Worm (Caenorhabditis elegans) whole organism, young adult: ENCODE measurements around the gene gfat-2.
A peak's percentile ranks its signal among the peaks of the same experiment; 100 is the strongest.

Experiments
- B0019.2 ChIP-seq: fragments of 200-800 bp; sonication (Bioruptor generic); conservative IDR thresholded peaks from 2 replicates; pipeline ENCODE4 v1.3.6; 2022; ENCODE audit warnings: missing genetic modification reagents, missing genetic modification characterization, missing compliant biosample characterization
- B0261.1 ChIP-seq: sonication (generic microtip); optimal IDR thresholded peaks from 2 replicates; lab custom pipeline; 2016; ENCODE audit warnings: mild to moderate bottlenecking, missing genetic modification characterization, moderate library complexity, missing compliant biosample characterization
- C17E4.6 ChIP-seq: fragments of 200-800 bp; sonication (Bioruptor generic); IDR thresholded peaks from 2 replicates; pipeline ENCODE4 v1.3.6; 2022; ENCODE audit warnings: missing genetic modification reagents, missing genetic modification characterization, missing compliant biosample characterization
- F23B12.7 ChIP-seq: sonication (generic microtip); optimal IDR thresholded peaks from 2 replicates; lab custom pipeline; 2017; ENCODE audit warnings: missing genetic modification characterization, mild to moderate bottlenecking, missing compliant biosample characterization, antibody characterized with exemption, moderate library complexity; ENCODE audit not compliant: insufficient read depth
- F33H1.4 ChIP-seq: fragments of 200-800 bp; sonication (Bioruptor generic); IDR thresholded peaks from 2 replicates; pipeline ENCODE4 v1.3.6; 2022; ENCODE audit warnings: missing genetic modification reagents, missing genetic modification characterization, missing compliant biosample characterization
- F39B2.1 ChIP-seq: fragments of 200-800 bp; sonication (Bioruptor generic); IDR thresholded peaks from 2 replicates; pipeline ENCODE4 v1.3.6; 2022; ENCODE audit warnings: missing genetic modification reagents, missing genetic modification characterization, missing compliant biosample characterization
- F49E8.2 ChIP-seq: sonication (generic microtip); optimal IDR thresholded peaks from 3 replicates; lab custom pipeline; 2017; ENCODE audit warnings: missing genetic modification characterization, mild to moderate bottlenecking, missing compliant biosample characterization, antibody characterized with exemption, moderate library complexity; ENCODE audit not compliant: insufficient read depth
- F52B5.7 ChIP-seq: sonication (generic microtip); optimal IDR thresholded peaks from 2 replicates; lab custom pipeline; 2016; ENCODE audit warnings: mild to moderate bottlenecking, missing genetic modification characterization, missing compliant biosample characterization
- T07F8.4 ChIP-seq: sonication (generic microtip); optimal IDR thresholded peaks from 2 replicates; lab custom pipeline; 2016; ENCODE audit warnings: mild to moderate bottlenecking, missing genetic modification characterization, moderate library complexity, missing compliant biosample characterization
- T26A5.8 ChIP-seq: sonication (generic microtip); optimal IDR thresholded peaks from 2 replicates; lab custom pipeline; 2016; ENCODE audit warnings: missing genetic modification characterization, missing compliant biosample characterization
- Y53F4B.3 ChIP-seq: fragments of 200-800 bp; sonication (Bioruptor generic); IDR thresholded peaks from 2 replicates; pipeline ENCODE4 v1.3.6; 2022; ENCODE audit warnings: missing genetic modification reagents, missing genetic modification characterization, missing compliant biosample characterization
- Y95B8A.8 ChIP-seq: fragments of 200-800 bp; sonication (Bioruptor generic); IDR thresholded peaks from 2 replicates; pipeline ENCODE4 v1.3.6; 2022; ENCODE audit warnings: missing genetic modification reagents, missing genetic modification characterization, missing compliant biosample characterization
- ZK185.1 ChIP-seq: sonication (generic microtip); optimal IDR thresholded peaks from 2 replicates; lab custom pipeline; 2016; ENCODE audit warnings: mild to moderate bottlenecking, missing genetic modification characterization, missing compliant biosample characterization; ENCODE audit not compliant: poor library complexity, severe bottlenecking
- akir-1 ChIP-seq: fragments of 200-800 bp; sonication (Bioruptor generic); optimal IDR thresholded peaks from 2 replicates; lab custom pipeline; 2018; ENCODE audit warnings: mild to moderate bottlenecking, missing genetic modification characterization, moderate library complexity, missing compliant biosample characterization
- ama-1 ChIP-seq, 3 experiments: fragments of 150-350 bp in 1 of 3; sonication (generic microtip) in 2 of 3; optimal IDR thresholded peaks; 2 replicates each; lab custom pipeline; 2014 to 2018; ENCODE audit warnings: missing biosample characterization in 2 of 3, missing genetic modification characterization in 2 of 3, missing genetic modification reagents in 2 of 3
- aptf-3 ChIP-seq: fragments of 200-800 bp; sonication (Bioruptor generic); IDR thresholded peaks from 2 replicates; pipeline ENCODE4 v1.3.6; 2022; ENCODE audit warnings: missing genetic modification characterization, missing compliant biosample characterization
- atf-7 ChIP-seq: sonication (generic microtip); optimal IDR thresholded peaks from 2 replicates; lab custom pipeline; 2017; ENCODE audit warnings: mild to moderate bottlenecking, missing genetic modification characterization, missing compliant biosample characterization
- athp-1 ChIP-seq: sonication (generic microtip); optimal IDR thresholded peaks from 2 replicates; lab custom pipeline; 2017; ENCODE audit warnings: mild to moderate bottlenecking, missing genetic modification characterization, missing compliant biosample characterization
- cebp-1 ChIP-seq, 2 experiments: fragments of 200-800 bp in 1 of 2; sonication (Bioruptor generic) in 1 of 2; sonication (generic microtip) in 1 of 2; IDR thresholded peaks in 1 of 2; optimal IDR thresholded peaks in 1 of 2; 2 replicates each; pipeline versions ENCODE4 v1.3.6 to Lab custom; 2017 to 2022; ENCODE audit warnings: missing compliant biosample characterization in 2 of 2, missing genetic modification characterization in 2 of 2, mild to moderate bottlenecking in 1 of 2, missing genetic modification reagents in 1 of 2, moderate library complexity in 1 of 2
- ceh-40 ChIP-seq: fragments of 200-800 bp; sonication (Bioruptor generic); IDR thresholded peaks from 2 replicates; pipeline ENCODE4 v1.3.6; 2022; ENCODE audit warnings: missing genetic modification characterization, missing compliant biosample characterization
- chd-7 ChIP-seq: sonication (generic microtip); optimal IDR thresholded peaks from 2 replicates; lab custom pipeline; 2016; ENCODE audit warnings: mild to moderate bottlenecking, missing genetic modification characterization, moderate library complexity, missing compliant biosample characterization
- die-1 ChIP-seq: sonication (generic microtip); optimal IDR thresholded peaks from 2 replicates; lab custom pipeline; 2016; ENCODE audit warnings: missing genotype, mild to moderate bottlenecking, missing genetic modification characterization, missing compliant biosample characterization
- dpff-1 ChIP-seq: sonication (generic microtip); optimal IDR thresholded peaks from 2 replicates; lab custom pipeline; 2017; ENCODE audit warnings: mild to moderate bottlenecking, missing genetic modification characterization, missing compliant biosample characterization
- dpl-1 ChIP-seq: fragments of 150-350 bp; optimal IDR thresholded peaks from 2 replicates; lab custom pipeline; 2014; ENCODE audit warnings: missing biosample characterization, missing genetic modification reagents, missing genetic modification characterization
- hmg-20 ChIP-seq: fragments of 200-800 bp; sonication (Bioruptor generic); IDR thresholded peaks from 2 replicates; pipeline ENCODE4 v1.3.6; 2022; ENCODE audit warnings: missing genetic modification reagents, missing genetic modification characterization, missing compliant biosample characterization
- hsf-1 ChIP-seq: fragments of 200-800 bp; sonication (Bioruptor generic); IDR thresholded peaks from 2 replicates; pipeline ENCODE4 v1.3.6; 2022; ENCODE audit warnings: missing genetic modification reagents, missing genetic modification characterization, missing compliant biosample characterization
- lin-26 ChIP-seq: fragments of 200-800 bp; sonication (Bioruptor generic); IDR thresholded peaks from 2 replicates; pipeline ENCODE4 v1.3.6; 2022; ENCODE audit warnings: missing genetic modification reagents, missing genetic modification characterization, missing compliant biosample characterization
- lin-35 ChIP-seq, 3 experiments: fragments of 150-350 bp in 2 of 3; sonication (generic microtip) in 1 of 3; optimal IDR thresholded peaks; 2 replicates each; lab custom pipeline; 2014 to 2018; ENCODE audit warnings: missing biosample characterization in 3 of 3, missing genetic modification characterization in 3 of 3, missing genetic modification reagents in 3 of 3
- lin-54 ChIP-seq: fragments of 200-800 bp; sonication (Bioruptor generic); optimal IDR thresholded peaks from 2 replicates; lab custom pipeline; 2018; ENCODE audit warnings: mild to moderate bottlenecking, missing genetic modification characterization, missing compliant biosample characterization
- lir-1 ChIP-seq: fragments of 200-800 bp; sonication (Bioruptor generic); conservative IDR thresholded peaks from 2 replicates; pipeline ENCODE4 v1.3.6; 2022; ENCODE audit warnings: missing genetic modification reagents, missing genetic modification characterization, missing compliant biosample characterization
- madf-6 ChIP-seq: fragments of 200-800 bp; sonication (Bioruptor generic); IDR thresholded peaks from 2 replicates; pipeline ENCODE4 v1.3.6; 2022; ENCODE audit warnings: missing genetic modification reagents, missing genetic modification characterization, missing compliant biosample characterization
- mes-4 ChIP-seq: sonication (generic microtip); optimal IDR thresholded peaks from 2 replicates; lab custom pipeline; 2016; ENCODE audit warnings: missing genotype, missing genetic modification characterization, missing compliant biosample characterization
- mxl-1 ChIP-seq: sonication (generic microtip); optimal IDR thresholded peaks from 2 replicates; lab custom pipeline; 2016; ENCODE audit warnings: missing genetic modification characterization, missing compliant biosample characterization
- nfya-1 ChIP-seq: sonication (generic microtip); optimal IDR thresholded peaks from 2 replicates; lab custom pipeline; 2017; ENCODE audit warnings: antibody characterized with exemption, missing compliant biosample characterization, missing genetic modification characterization, borderline replicate concordance; ENCODE audit not compliant: insufficient read depth
- nfya-2 ChIP-seq: fragments of 200-800 bp; sonication (Bioruptor generic); IDR thresholded peaks from 2 replicates; pipeline ENCODE4 v1.3.6; 2022; ENCODE audit warnings: missing genetic modification reagents, missing genetic modification characterization, missing compliant biosample characterization
- pha-4 ChIP-seq: fragments of 150-350 bp; sonication (generic microtip); optimal IDR thresholded peaks from 2 replicates; lab custom pipeline; 2014; ENCODE audit warnings: missing biosample characterization, missing genetic modification reagents, missing genetic modification characterization
- rpc-1 ChIP-seq, 2 experiments: fragments of 150-350 bp in 1 of 2; sonication (generic microtip) in 1 of 2; optimal IDR thresholded peaks; 2 replicates each; lab custom pipeline; 2014 to 2018; ENCODE audit warnings: missing biosample characterization in 1 of 2, missing genetic modification characterization in 1 of 2, missing genetic modification reagents in 1 of 2, missing genotype in 1 of 2
- snpc-1.1 ChIP-seq: sonication (generic microtip); optimal IDR thresholded peaks from 2 replicates; lab custom pipeline; 2017; ENCODE audit warnings: missing genetic modification characterization, mild to moderate bottlenecking, missing compliant biosample characterization, antibody characterized with exemption, moderate library complexity, missing genotype, missing genetic modification reagents; ENCODE audit not compliant: insufficient read depth
- snpc-4 ChIP-seq, 5 experiments: fragments of 150-350 bp in 1 of 5; sonication (generic microtip) in 4 of 5; optimal IDR thresholded peaks; 2 replicates each; lab custom pipeline; 2014 to 2018; ENCODE audit warnings: missing genetic modification characterization in 5 of 5, missing biosample characterization in 3 of 5, antibody characterized with exemption in 2 of 5, mild to moderate bottlenecking in 2 of 5, missing compliant biosample characterization in 2 of 5, missing genotype in 2 of 5, moderate library complexity in 2 of 5, missing genetic modification reagents in 1 of 5
- somi-1 ChIP-seq: fragments of 200-800 bp; sonication (Bioruptor generic); optimal IDR thresholded peaks from 2 replicates; lab custom pipeline; 2018; ENCODE audit warnings: mild to moderate bottlenecking, missing genetic modification characterization, missing compliant biosample characterization
- tlf-1 ChIP-seq: fragments of 200-800 bp; sonication (Bioruptor generic); optimal IDR thresholded peaks from 2 replicates; lab custom pipeline; 2018; ENCODE audit warnings: mild to moderate bottlenecking, missing genetic modification characterization, missing compliant biosample characterization
- unc-130 ChIP-seq: sonication (generic microtip); optimal IDR thresholded peaks from 2 replicates; lab custom pipeline; 2016; ENCODE audit warnings: missing genetic modification reagents, missing genetic modification characterization, missing compliant biosample characterization
- unc-62 ChIP-seq: fragments of 150-350 bp; optimal IDR thresholded peaks from 2 replicates; lab custom pipeline; 2014; ENCODE audit warnings: missing biosample characterization, missing genetic modification reagents, missing genetic modification characterization
- xnd-1 ChIP-seq: sonication (generic microtip); optimal IDR thresholded peaks from 2 replicates; lab custom pipeline; 2016; ENCODE audit warnings: missing genotype, missing genetic modification reagents, missing genetic modification characterization, missing compliant biosample characterization
- zfh-2 ChIP-seq: fragments of 200-800 bp; sonication (Bioruptor generic); conservative IDR thresholded peaks from 2 replicates; pipeline ENCODE4 v1.3.6; 2022; ENCODE audit warnings: missing genetic modification reagents, missing genetic modification characterization, missing compliant biosample characterization
- ztf-6 ChIP-seq: fragments of 200-800 bp; sonication (Bioruptor generic); IDR thresholded peaks from 2 replicates; pipeline ENCODE4 v1.3.6; 2022; ENCODE audit warnings: missing genetic modification reagents, missing genetic modification characterization, missing compliant biosample characterization

The gfat-2 gene

DNA sequence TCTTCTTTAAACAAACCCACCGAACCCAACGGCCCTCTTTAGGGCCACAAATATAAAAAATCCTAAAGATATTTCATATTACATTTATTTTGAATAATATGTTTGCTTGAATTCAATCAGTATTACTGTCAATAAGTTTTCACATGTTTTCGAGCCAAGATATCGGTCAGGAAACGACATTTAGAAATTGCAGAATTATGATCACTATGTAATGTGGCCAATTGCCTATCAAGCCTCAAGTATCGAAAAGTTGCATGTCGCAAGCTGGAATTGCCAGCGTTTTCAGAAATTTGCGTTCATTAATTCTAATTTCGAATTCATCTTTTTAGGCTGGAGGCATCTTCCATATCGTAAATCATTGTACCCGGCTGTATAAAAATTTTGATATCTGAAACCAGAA lies 8.5 kb upstream of the gfat-2 start (continued):
- no peak for TF ChIP-seq zfh-2 (GFP tag; lab: Robert Waterston, UW)
- TF ChIP-seq dpff-1 (tag; lab: Kevin White, UChicago), result no peak
- TF ChIP-seq cebp-1 (GFP tag; IDR thresholded peaks at IDR 0.05; lab: Robert Waterston, UW), result no peak
- peak; percentile 2 for TF ChIP-seq cebp-1 (tag; optimal IDR thresholded peaks at IDR 0.05; lab: Kevin White, UChicago)
- TF ChIP-seq athp-1 (tag; lab: Kevin White, UChicago), result peak; percentile 15
- TF ChIP-seq snpc-4 (GFP tag; optimal IDR thresholded peaks at IDR 0.05; lab: Kevin White, UChicago), result no peak
- no peak for TF ChIP-seq snpc-4 (tag; optimal IDR thresholded peaks at IDR 0.05; lab: Kevin White, UChicago)
- no peak for TF ChIP-seq akir-1 (GFP tag; lab: Kevin White, UChicago)
- 0 out of 2 replicates have a peak, but pooled peaks have one; percentile 23 for TF ChIP-seq F33H1.4 (GFP tag; lab: Robert Waterston, UW)
- TF ChIP-seq die-1, result no peak
- TF ChIP-seq madf-6 (GFP tag; lab: Robert Waterston, UW), result peak; percentile 79
- no peak for TF ChIP-seq F52B5.7 (tag; lab: Kevin White, UChicago)
- TF ChIP-seq ZK185.1, result peak; percentile 11
- no peak for TF ChIP-seq F23B12.7 (tag; lab: Kevin White, UChicago)
- TF ChIP-seq chd-7, result no peak
- 0 out of 2 replicates have a peak, but pooled peaks have one; percentile 69 for TF ChIP-seq aptf-3 (GFP tag; lab: Robert Waterston, UW)
- no peak for TF ChIP-seq unc-62
- no peak for TF ChIP-seq B0019.2
- TF ChIP-seq pha-4 (tag; lab: Kevin White, UChicago), result no peak
- peak; percentile 60; the same call in 1 of the 2 replicates for TF ChIP-seq F39B2.1 (GFP tag; lab: Robert Waterston, UW)
- TF ChIP-seq rpc-1 (optimal IDR thresholded peaks at IDR 0.05; lab: Kevin White, UChicago), result no peak
- no peak for TF ChIP-seq rpc-1 (tag; optimal IDR thresholded peaks at IDR 0.05; lab: Kevin White, UChicago)
- no peak for TF ChIP-seq lin-35 (GFP tag; optimal IDR thresholded peaks at IDR 0.05; lab: Kevin White, UChicago)
- TF ChIP-seq hsf-1 (GFP tag; lab: Robert Waterston, UW), result no peak; the same call in 1 of the 2 replicates
- TF ChIP-seq T07F8.4 (tag; lab: Kevin White, UChicago), result no peak
- TF ChIP-seq Y53F4B.3 (GFP tag; lab: Robert Waterston, UW), result no peak
- no peak for TF ChIP-seq nfya-2
- peak; percentile 57; the same call in 1 of the 2 replicates for TF ChIP-seq C17E4.6 (GFP tag; lab: Robert Waterston, UW)
- TF ChIP-seq hmg-20 (GFP tag; lab: Robert Waterston, UW), result no peak
- no peak for TF ChIP-seq dpl-1
- TF ChIP-seq mxl-1, result no peak
- no peak for TF ChIP-seq T26A5.8 (tag; lab: Kevin White, UChicago)
- no peak for TF ChIP-seq ztf-6 (GFP tag; lab: Robert Waterston, UW)
- TF ChIP-seq F49E8.2 (tag; lab: Kevin White, UChicago), result peak; percentile 82
- no peak for TF ChIP-seq nfya-1 (tag; lab: Kevin White, UChicago)
- no peak for TF ChIP-seq somi-1 (GFP tag; lab: Kevin White, UChicago)
- TF ChIP-seq B0261.1 (tag; lab: Kevin White, UChicago), result no peak
- TF ChIP-seq lir-1 (GFP tag; lab: Robert Waterston, UW), result no peak
- TF ChIP-seq snpc-1.1 (tag; lab: Kevin White, UChicago), result no peak
- peak; percentile 21 for TF ChIP-seq tlf-1
- no peak for TF ChIP-seq mes-4
- TF ChIP-seq unc-130 (GFP tag; lab: Kevin White, UChicago), result no peak
- no peak for TF ChIP-seq ceh-40 (GFP tag; lab: Robert Waterston, UW)
- peak; percentile 71; the same call in 1 of the 2 replicates for TF ChIP-seq Y95B8A.8 (GFP tag; lab: Robert Waterston, UW)
- TF ChIP-seq atf-7 (tag; lab: Kevin White, UChicago), result no peak
- TF ChIP-seq lin-26 (GFP tag; lab: Robert Waterston, UW), result peak; percentile 94
- peak; percentile 26 for TF ChIP-seq lin-54 (GFP tag; lab: Kevin White, UChicago)
- TF ChIP-seq xnd-1 (tag; lab: Kevin White, UChicago), result peak; percentile 35
- no peak for TF ChIP-seq ama-1 (optimal IDR thresholded peaks at IDR 0.05; lab: Kevin White, UChicago)
- TF ChIP-seq ama-1 (GFP tag; optimal IDR thresholded peaks at IDR 0.05; lab: Kevin White, UChicago), result peak in 1 of 2 experiments; percentile 8
